Fruit fly (Drosophila melanogaster) whole organism, embryonic: Measurements from ENCODE around the gene MED25.

Experiments
- CG11247 ChIP-seq: fragments of 200-800 bp; sonication (Bioruptor generic); IDR thresholded peaks from 2 replicates; pipeline ENCODE4 v1.3.6; 2022; ENCODE audit warnings: missing biosample characterization, missing genetic modification characterization
- CG13123 ChIP-seq: fragments of 200-800 bp; sonication (Bioruptor generic); optimal IDR thresholded peaks from 2 replicates; lab custom pipeline; 2016; ENCODE audit warnings: missing biosample characterization, missing genetic modification characterization
- CG13624 ChIP-seq: fragments of 200-800 bp; sonication (Bioruptor generic); optimal IDR thresholded peaks from 2 replicates; lab custom pipeline; 2016; ENCODE audit warnings: missing biosample characterization, missing genetic modification characterization
- CG13894 ChIP-seq: fragments of 200-800 bp; sonication (Bioruptor generic); optimal IDR thresholded peaks from 3 replicates; lab custom pipeline; 2018; ENCODE audit warnings: missing biosample characterization, mild to moderate bottlenecking, missing genetic modification characterization, moderate library complexity
- CG15011 ChIP-seq: fragments of 200-800 bp; sonication (Bioruptor generic); optimal IDR thresholded peaks from 3 replicates; lab custom pipeline; 2018; ENCODE audit warnings: missing biosample characterization, mild to moderate bottlenecking, missing genetic modification characterization
- CG15696 ChIP-seq: fragments of 200-800 bp; sonication (Bioruptor generic); optimal IDR thresholded peaks from 2 replicates; lab custom pipeline; 2019; ENCODE audit warnings: missing biosample characterization, mild to moderate bottlenecking, missing genetic modification characterization, moderate library complexity
- CG1832 ChIP-seq: fragments of 200-800 bp; sonication (Bioruptor generic); optimal IDR thresholded peaks from 2 replicates; lab custom pipeline; 2017; ENCODE audit warnings: missing biosample characterization, mild to moderate bottlenecking, missing genetic modification characterization, inconsistent platforms
- CG18476 ChIP-seq: fragments of 200-800 bp; sonication (Bioruptor generic); optimal IDR thresholded peaks from 2 replicates; lab custom pipeline; 2016; ENCODE audit warnings: missing biosample characterization, mild to moderate bottlenecking, missing genetic modification characterization
- CG30020 ChIP-seq: fragments of 200-800 bp; optimal IDR thresholded peaks from 2 replicates; lab custom pipeline; 2019; ENCODE audit warnings: missing biosample characterization, mild to moderate bottlenecking, missing genetic modification characterization, moderate library complexity
- CG3838 ChIP-seq: fragments of 200-800 bp; sonication (Bioruptor generic); optimal IDR thresholded peaks from 3 replicates; lab custom pipeline; 2016; ENCODE audit warnings: missing biosample characterization, missing genetic modification characterization
- CG4360 ChIP-seq: fragments of 200-800 bp; sonication (Bioruptor generic); IDR thresholded peaks from 2 replicates; pipeline ENCODE4 v1.3.6; 2022; ENCODE audit warnings: missing biosample characterization, missing genetic modification characterization
- CG4707 ChIP-seq: fragments of 200-800 bp; sonication (Bioruptor generic); optimal IDR thresholded peaks from 2 replicates; lab custom pipeline; 2018; ENCODE audit warnings: missing biosample characterization, mild to moderate bottlenecking, missing genetic modification characterization, moderate library complexity
- CG7271 ChIP-seq: fragments of 200-800 bp; sonication (Bioruptor generic); optimal IDR thresholded peaks from 2 replicates; lab custom pipeline; 2018; ENCODE audit warnings: missing biosample characterization, mild to moderate bottlenecking, missing genetic modification characterization, moderate library complexity
- CG7963 ChIP-seq: fragments of 200-800 bp; sonication (Bioruptor generic); IDR thresholded peaks from 3 replicates; pipeline ENCODE4 v1.3.6; 2022; ENCODE audit warnings: missing biosample characterization, missing genetic modification characterization; ENCODE audit not compliant: partially characterized antibody
- CG8924 ChIP-seq: fragments of 200-800 bp; optimal IDR thresholded peaks from 3 replicates; lab custom pipeline; 2019; ENCODE audit warnings: missing biosample characterization, mild to moderate bottlenecking, missing genetic modification characterization, moderate library complexity
- CG8944 ChIP-seq: fragments of 200-800 bp; sonication (Bioruptor generic); optimal IDR thresholded peaks from 3 replicates; lab custom pipeline; 2016; ENCODE audit warnings: missing biosample characterization, missing genetic modification characterization
- Dip3 ChIP-seq: fragments of 200-800 bp; sonication (Bioruptor generic); optimal IDR thresholded peaks from 3 replicates; lab custom pipeline; 2016; ENCODE audit warnings: missing biosample characterization, missing genetic modification characterization
- Dref ChIP-seq: fragments of 200-800 bp; sonication (Bioruptor generic); IDR thresholded peaks from 2 replicates; pipeline ENCODE4 v1.3.6; 2022; ENCODE audit warnings: missing biosample characterization, missing genetic modification characterization
- Drgx ChIP-seq: fragments of 200-800 bp; sonication (Bioruptor generic); IDR thresholded peaks from 2 replicates; pipeline ENCODE4 v1.3.6; 2022; ENCODE audit warnings: missing biosample characterization, missing genetic modification characterization
- Ets65A ChIP-seq: fragments of 200-800 bp; sonication (Bioruptor generic); peaks from one replicate; lab custom pipeline; 2016; ENCODE audit warnings: missing biosample characterization, missing genetic modification characterization
- HLH3B ChIP-seq: fragments of 200-800 bp; sonication (Bioruptor generic); IDR thresholded peaks from 2 replicates; pipeline ENCODE4 v1.3.6; 2022; ENCODE audit warnings: missing biosample characterization, missing genetic modification characterization
- HLH4C ChIP-seq: fragments of 200-800 bp; sonication (Bioruptor generic); IDR thresholded peaks from 3 replicates; pipeline ENCODE4 v1.3.6; 2022; ENCODE audit warnings: missing biosample characterization, missing genetic modification characterization; ENCODE audit not compliant: partially characterized antibody
- HLHmδ ChIP-seq: fragments of 200-800 bp; sonication (Bioruptor generic); optimal IDR thresholded peaks from 2 replicates; lab custom pipeline; 2018; ENCODE audit warnings: missing biosample characterization, mild to moderate bottlenecking, missing genetic modification characterization, moderate library complexity
- Hey ChIP-seq: fragments of 200-800 bp; sonication (Bioruptor generic); optimal IDR thresholded peaks from 3 replicates; lab custom pipeline; 2018; ENCODE audit warnings: missing biosample characterization, mild to moderate bottlenecking, missing genetic modification characterization
- Kr ChIP-seq: fragments of 200-800 bp; sonication (Bioruptor generic); optimal IDR thresholded peaks from 2 replicates; lab custom pipeline; 2017; ENCODE audit warnings: missing biosample characterization, mild to moderate bottlenecking, missing genetic modification characterization
- Med ChIP-seq: fragments of 200-800 bp; sonication (Bioruptor generic); peaks from one replicate; lab custom pipeline; 2016; ENCODE audit warnings: missing biosample characterization, missing genetic modification characterization, mild to moderate bottlenecking, inconsistent platforms, moderate library complexity
- Taf1 ChIP-seq: fragments of 200-800 bp; sonication (Bioruptor generic); IDR thresholded peaks from 2 replicates; pipeline ENCODE4 v1.3.6; 2022; ENCODE audit warnings: missing biosample characterization, missing genetic modification characterization
- ac ChIP-seq: fragments of 200-800 bp; sonication (Bioruptor generic); optimal IDR thresholded peaks from 3 replicates; lab custom pipeline; 2017; ENCODE audit warnings: missing biosample characterization, mild to moderate bottlenecking, missing genetic modification characterization
- bab2 ChIP-seq: fragments of 200-800 bp; sonication (Bioruptor generic); optimal IDR thresholded peaks from 2 replicates; lab custom pipeline; 2016; ENCODE audit warnings: missing biosample characterization, missing genetic modification characterization
- caup ChIP-seq: fragments of 200-800 bp; sonication (Bioruptor generic); optimal IDR thresholded peaks from 3 replicates; lab custom pipeline; 2017; ENCODE audit warnings: missing biosample characterization, mild to moderate bottlenecking, missing genetic modification characterization, moderate library complexity; ENCODE audit not compliant: severe bottlenecking
- dysf ChIP-seq: fragments of 200-800 bp; sonication (Bioruptor generic); IDR thresholded peaks from 3 replicates; pipeline ENCODE4 v1.3.6; 2022; ENCODE audit warnings: missing biosample characterization, missing genetic modification characterization
- exex ChIP-seq: fragments of 200-800 bp; sonication (Bioruptor generic); optimal IDR thresholded peaks from 4 replicates; lab custom pipeline; 2018; ENCODE audit warnings: missing biosample characterization, mild to moderate bottlenecking, missing genetic modification characterization, moderate library complexity
- gcm2 ChIP-seq: fragments of 200-800 bp; sonication (Bioruptor generic); optimal IDR thresholded peaks from 2 replicates; lab custom pipeline; 2016; ENCODE audit warnings: missing biosample characterization, missing genetic modification characterization
- grau ChIP-seq: fragments of 200-800 bp; optimal IDR thresholded peaks from 3 replicates; lab custom pipeline; 2019; ENCODE audit warnings: missing biosample characterization, mild to moderate bottlenecking, missing genetic modification characterization, moderate library complexity
- gsb ChIP-seq: fragments of 200-800 bp; sonication (Bioruptor generic); IDR thresholded peaks from 2 replicates; pipeline ENCODE4 v1.3.6; 2022; ENCODE audit warnings: missing biosample characterization, missing genetic modification characterization
- kni ChIP-seq: fragments of 200-800 bp; sonication (Bioruptor generic); optimal IDR thresholded peaks from 3 replicates; lab custom pipeline; 2017; ENCODE audit warnings: mild to moderate bottlenecking, missing biosample characterization, missing genetic modification reagents, missing genetic modification characterization
- lab ChIP-seq: fragments of 200-800 bp; sonication (Bioruptor generic); optimal IDR thresholded peaks from 3 replicates; lab custom pipeline; 2017; ENCODE audit warnings: missing biosample characterization, missing genetic modification characterization, mild to moderate bottlenecking, moderate library complexity, missing genetic modification reagents
- oc ChIP-seq: fragments of 200-800 bp; sonication (Bioruptor generic); optimal IDR thresholded peaks from 2 replicates; lab custom pipeline; 2018; ENCODE audit warnings: missing biosample characterization, mild to moderate bottlenecking, missing genetic modification characterization, moderate library complexity
- onecut ChIP-seq: fragments of 200-800 bp; sonication (Bioruptor generic); IDR thresholded peaks from 2 replicates; pipeline ENCODE4 v1.3.6; 2022; ENCODE audit warnings: missing biosample characterization, missing genetic modification characterization
- rib ChIP-seq: fragments of 200-800 bp; sonication (Bioruptor generic); IDR thresholded peaks from 2 replicates; pipeline ENCODE4 v1.3.6; 2022; ENCODE audit warnings: missing biosample characterization, missing genetic modification characterization
- sisA ChIP-seq: fragments of 200-800 bp; sonication (Bioruptor generic); IDR thresholded peaks from 2 replicates; pipeline ENCODE4 v1.3.6; 2022; ENCODE audit warnings: missing biosample characterization, missing genetic modification characterization
- twi ChIP-seq: fragments of 200-800 bp; optimal IDR thresholded peaks from 2 replicates; lab custom pipeline; 2019; ENCODE audit warnings: missing biosample characterization, mild to moderate bottlenecking, missing genetic modification characterization, moderate library complexity
- zen ChIP-seq: fragments of 200-800 bp; sonication (Bioruptor generic); optimal IDR thresholded peaks from 3 replicates; lab custom pipeline; 2018; ENCODE audit warnings: missing biosample characterization, mild to moderate bottlenecking, missing genetic modification characterization, moderate library complexity

The MED25 gene

DNA sequence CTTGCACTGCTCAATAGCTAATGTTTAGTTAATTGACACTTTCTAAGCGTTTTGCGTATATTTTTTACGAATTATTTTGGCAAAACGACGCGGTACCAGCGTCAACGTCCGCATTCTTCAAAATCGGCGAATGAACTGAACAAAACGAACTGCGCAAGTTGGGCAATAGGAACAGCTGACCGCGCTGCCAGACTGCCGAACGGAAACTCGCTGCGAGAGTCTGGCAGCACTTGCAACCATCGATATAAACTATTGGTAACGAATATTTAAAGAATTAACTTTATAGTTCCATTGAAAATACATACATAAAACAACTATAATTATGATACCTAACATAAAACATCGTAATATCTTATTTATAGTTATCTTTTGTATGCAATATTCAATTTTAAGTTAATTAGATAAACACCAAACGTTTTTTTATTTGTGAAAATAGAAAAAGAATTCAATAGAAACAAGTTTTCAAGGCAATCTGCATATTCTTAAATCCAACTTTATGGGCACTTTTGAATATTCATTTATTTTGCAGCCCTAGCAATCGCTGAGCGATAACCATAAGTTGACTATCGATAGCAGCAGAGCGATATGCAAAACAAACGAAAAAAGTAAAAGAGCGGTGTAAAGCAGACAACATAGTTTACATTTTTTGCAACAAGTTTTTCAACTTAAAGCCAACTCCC is at the start of gene MED25, which contains the start of gene Hs6st (continued):
- TF ChIP-seq Dref (GFP tag; lab: Robert Waterston, UW) (peak; percentile 71), CG18476 (GFP tag; lab: Kevin White, UChicago) (peak; percentile 37), gsb (GFP tag; lab: Robert Waterston, UW) (no peak), dysf (GFP tag; lab: Robert Waterston, UW) (0 out of 3 replicates have a peak, but pooled peaks have one; percentile 29), caup (GFP tag; lab: Kevin White, UChicago) (peak; percentile 65), grau (tag; lab: Kevin White, UChicago) (peak; percentile 38), CG11247 (GFP tag; lab: Robert Waterston, UW) (peak; percentile 29; the same call in 1 of the 2 replicates), CG15011 (peak; percentile 59), CG8944 (GFP tag; lab: Kevin White, UChicago) (peak; percentile 16), CG13123 (GFP tag; lab: Kevin White, UChicago) (no peak), CG1832 (GFP tag; lab: Kevin White, UChicago) (no peak), HLH4C (GFP tag; lab: Robert Waterston, UW) (peak; percentile 78), rib (GFP tag; lab: Robert Waterston, UW) (peak; percentile 18; the same call in 1 of the 2 replicates), CG4360 (GFP tag; lab: Robert Waterston, UW) (no peak), HLH3B (no peak; the same call in 1 of the 2 replicates), CG15696 (tag; lab: Kevin White, UChicago) (peak; percentile 14)
- TF ChIP-seq, all 482 proteins: peak for 195

DNA sequence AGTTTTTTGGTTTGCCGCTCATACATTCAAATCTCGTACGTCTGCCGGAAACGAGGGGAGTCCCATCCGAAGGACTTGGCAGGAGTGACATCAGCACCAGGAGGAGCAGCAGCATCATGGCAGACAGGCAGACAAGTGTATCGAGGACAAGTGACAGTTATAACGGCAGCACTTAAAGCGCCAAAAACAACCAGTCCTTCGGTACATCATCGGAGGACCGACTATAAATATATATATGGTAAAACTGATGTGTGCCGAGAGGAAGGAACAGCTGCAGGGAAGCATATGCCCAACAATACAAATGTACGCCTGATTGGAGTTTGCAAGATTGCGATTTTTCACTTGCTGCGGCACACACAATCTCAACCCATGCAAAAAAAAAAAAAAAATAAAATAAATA is 40.1 kb upstream of the MED25 start:
- no peak for TF ChIP-seq Dip3 (GFP tag; lab: Kevin White, UChicago)
- no peak for TF ChIP-seq CG30020 (tag; lab: Kevin White, UChicago)
- TF ChIP-seq Ets65A (GFP tag; lab: Kevin White, UChicago), result peak; percentile 91

dm6 chr3R:19972598-19972997 is 36.1 kb upstream of the MED25 start, which contains the start of gene CG31213:
Gene CG31213, plus strand, starts transcription at chr3R:19972898.
- TF ChIP-seq CG4707 (GFP tag; lab: Kevin White, UChicago) (no peak), gcm2 (GFP tag; lab: Kevin White, UChicago) (no peak), CG3838 (GFP tag; lab: Kevin White, UChicago) (no peak)
- TF ChIP-seq, all 482 proteins: peak for 0

dm6 chr3R:19985376-19985775 is 23.4 kb upstream of the MED25 start:
- TF ChIP-seq Taf1 (GFP tag; lab: Robert Waterston, UW), result no peak
- peak; percentile 45 for TF ChIP-seq Hey (tag; lab: Kevin White, UChicago)
- peak; percentile 51 for TF ChIP-seq lab
- peak; percentile 75 for TF ChIP-seq Ets65A (GFP tag; lab: Kevin White, UChicago)
- TF ChIP-seq exex (tag; lab: Kevin White, UChicago), result peak; percentile 12
- no peak for TF ChIP-seq CG7963 (GFP tag; lab: Robert Waterston, UW)

DNA sequence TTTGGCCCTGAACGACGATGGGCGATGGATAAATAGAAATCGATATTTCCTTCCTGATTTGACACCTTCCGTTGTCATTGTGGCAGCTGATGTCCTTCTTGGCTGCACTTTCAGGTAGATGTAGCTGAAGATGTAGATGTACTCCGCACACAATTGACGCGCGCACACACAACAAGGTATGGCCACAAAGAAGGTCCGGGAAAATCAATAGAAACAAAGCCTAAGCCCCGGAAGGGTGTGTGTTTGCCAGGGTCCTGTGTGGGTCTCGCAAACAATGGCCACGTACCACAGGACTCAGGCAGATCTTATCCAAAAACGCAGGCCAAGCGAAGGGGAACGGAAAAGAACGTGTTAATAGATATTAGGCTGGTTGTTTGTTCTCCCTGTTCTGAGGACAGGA is 13.3 kb upstream of the MED25 start:
- TF ChIP-seq kni (GFP tag; lab: Kevin White, UChicago) (peak; percentile 74), bab2 (GFP tag; lab: Kevin White, UChicago) (no peak), oc (tag; lab: Kevin White, UChicago) (no peak), CG13894 (tag; lab: Kevin White, UChicago) (peak; percentile 33), Med (GFP tag; lab: Kevin White, UChicago) (peak; percentile 1), ac (peak; percentile 50), Kr (GFP tag; lab: Kevin White, UChicago) (peak; percentile 89), zen (tag; lab: Kevin White, UChicago) (peak; percentile 59), twi (peak; percentile 71), HLHmδ (peak; percentile 22), CG13624 (no peak), CG8924 (peak; percentile 13), onecut (GFP tag; lab: Robert Waterston, UW) (peak; percentile 84), CG7271 (tag; lab: Kevin White, UChicago) (peak; percentile 50), sisA (no peak), Drgx (GFP tag; lab: Robert Waterston, UW) (no peak)
